Fruit fly (Drosophila melanogaster): ENCODE measurements around the gene CG32485.

DNA sequence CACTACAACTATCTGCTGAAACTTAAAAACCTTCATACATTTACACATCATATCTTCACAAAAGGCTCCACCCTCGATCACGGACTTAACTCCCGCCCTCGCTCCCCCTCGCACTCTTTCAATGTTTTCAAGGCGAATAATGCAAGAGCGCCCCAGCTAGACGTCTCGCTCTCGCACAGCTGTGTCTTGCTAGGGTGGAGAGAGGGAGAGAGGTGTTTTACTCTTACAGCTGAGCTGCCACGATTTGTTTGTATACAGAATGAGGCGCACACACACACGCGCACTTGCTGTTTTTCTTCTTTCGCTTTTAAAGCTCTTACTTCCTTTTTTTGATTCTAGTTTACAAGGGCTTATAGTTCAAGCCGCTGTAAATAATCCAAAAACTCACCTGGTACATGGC lies 19.7 kb downstream of the CG32485 start:
- TF ChIP-seq EcR (GFP tag; optimal IDR thresholded peaks at IDR 0.05): no peak
- TF ChIP-seq psq (optimal IDR thresholded peaks at IDR 0.05): no peak
- peak; percentile 36 for TF ChIP-seq CG8478 (optimal IDR thresholded peaks at IDR 0.05)
- TF ChIP-seq pan (optimal IDR thresholded peaks at IDR 0.05): no peak
- no peak for TF ChIP-seq Dll (optimal IDR thresholded peaks at IDR 0.05)

All from whole organism.